Worm (Caenorhabditis elegans) whole organism, L4 larva: ENCODE data around the gene C34D4.4.

Experiments used
- F10B5.3 ChIP-seq: sonication (generic microtip); optimal IDR thresholded peaks from 2 replicates; lab custom pipeline; 2016; ENCODE audit warnings: mild to moderate bottlenecking, missing genetic modification characterization, missing compliant biosample characterization
- F37D6.2 ChIP-seq: sonication (generic microtip); optimal IDR thresholded peaks from 2 replicates; lab custom pipeline; 2016; ENCODE audit warnings: mild to moderate bottlenecking, missing genetic modification characterization, missing compliant biosample characterization
- T20F7.1 ChIP-seq: fragments of 200-800 bp; sonication (Bioruptor generic); optimal IDR thresholded peaks from 2 replicates; lab custom pipeline; 2018; ENCODE audit warnings: mild to moderate bottlenecking, missing genetic modification characterization, missing compliant biosample characterization
- Y105C5A.15 ChIP-seq: fragments of 200-800 bp; sonication (Bioruptor generic); IDR thresholded peaks from 2 replicates; pipeline ENCODE4 v1.3.6; 2022; ENCODE audit warnings: missing genetic modification characterization, missing compliant biosample characterization
- Y48G9A.11 ChIP-seq: fragments of 200-800 bp; sonication (Bioruptor generic); IDR thresholded peaks from 2 replicates; pipeline ENCODE4 v1.3.6; 2022; ENCODE audit warnings: missing genetic modification reagents, missing genetic modification characterization, missing compliant biosample characterization
- ZK546.5 ChIP-seq, 2 experiments: sonication (generic microtip); optimal IDR thresholded peaks; 2 replicates each; lab custom pipeline; 2017; ENCODE audit warnings: missing biosample characterization in 2 of 2, missing genetic modification characterization in 2 of 2
- aha-1 ChIP-seq: fragments of 150-350 bp; peaks from one replicate; lab custom pipeline; 2014; ENCODE audit warnings: missing biosample characterization, missing genetic modification characterization
- ama-1 ChIP-seq: fragments of 150-350 bp; optimal IDR thresholded peaks from 2 replicates; lab custom pipeline; 2014; ENCODE audit warnings: inconsistent platforms, mixed read lengths
- ces-1 ChIP-seq: fragments of 150-350 bp; sonication (generic microtip); optimal IDR thresholded peaks from 4 replicates; lab custom pipeline; 2014; ENCODE audit warnings: missing biosample characterization, missing genetic modification reagents, missing genetic modification characterization
- ctbp-1 ChIP-seq: fragments of 200-800 bp; sonication (Bioruptor generic); IDR thresholded peaks from 2 replicates; pipeline ENCODE4 v1.3.6; 2022; ENCODE audit warnings: missing genetic modification reagents, missing genetic modification characterization, missing compliant biosample characterization
- daf-16 ChIP-seq, 3 experiments: sonication (generic microtip); optimal IDR thresholded peaks; 2 replicates each; lab custom pipeline; 2016 to 2017; ENCODE audit warnings: missing genetic modification characterization in 3 of 3, missing genetic modification reagents in 3 of 3, mild to moderate bottlenecking in 2 of 3, missing compliant biosample characterization in 2 of 3, missing biosample characterization in 1 of 3, moderate library complexity in 1 of 3
- dmd-9 ChIP-seq: fragments of 200-800 bp; sonication (Bioruptor generic); IDR thresholded peaks from 2 replicates; pipeline ENCODE4 v1.3.6; 2022; ENCODE audit warnings: missing genetic modification reagents, missing genetic modification characterization, missing compliant biosample characterization
- dpl-1 ChIP-seq: fragments of 150-350 bp; optimal IDR thresholded peaks from 2 replicates; lab custom pipeline; 2014; ENCODE audit warnings: missing biosample characterization, missing genetic modification reagents, missing genetic modification characterization
- duxl-1 ChIP-seq: sonication (generic microtip); optimal IDR thresholded peaks from 2 replicates; lab custom pipeline; 2016; ENCODE audit warnings: mild to moderate bottlenecking, missing genetic modification characterization, moderate library complexity, missing compliant biosample characterization; ENCODE audit not compliant: poor library complexity
- dve-1 ChIP-seq: sonication (generic microtip); optimal IDR thresholded peaks from 2 replicates; lab custom pipeline; 2017; ENCODE audit warnings: antibody characterized with exemption, mild to moderate bottlenecking, missing genetic modification characterization, missing compliant biosample characterization; ENCODE audit not compliant: insufficient read depth
- hlh-11 ChIP-seq: fragments of 200-800 bp; sonication (Bioruptor generic); optimal IDR thresholded peaks from 2 replicates; lab custom pipeline; 2018; ENCODE audit warnings: mild to moderate bottlenecking, missing genetic modification characterization, missing compliant biosample characterization
- hmg-1.1 ChIP-seq: fragments of 200-800 bp; sonication (Bioruptor generic); IDR thresholded peaks from 2 replicates; pipeline ENCODE4 v1.3.6; 2022; ENCODE audit warnings: missing genetic modification reagents, missing genetic modification characterization, missing compliant biosample characterization
- jun-1 ChIP-seq: fragments of 150-350 bp; optimal IDR thresholded peaks from 2 replicates; lab custom pipeline; 2014; ENCODE audit warnings: missing biosample characterization, missing genetic modification reagents, missing genetic modification characterization
- lin-13 ChIP-seq: fragments of 150-350 bp; optimal IDR thresholded peaks from 2 replicates; lab custom pipeline; 2014; ENCODE audit warnings: missing biosample characterization, missing genetic modification reagents, missing genetic modification characterization
- lin-29 ChIP-seq: fragments of 200-800 bp; sonication (Bioruptor generic); IDR thresholded peaks from 2 replicates; pipeline ENCODE4 v1.3.6; 2022; ENCODE audit warnings: missing genetic modification reagents, missing genetic modification characterization, missing compliant biosample characterization
- lin-38 ChIP-seq: fragments of 200-800 bp; sonication (Bioruptor generic); IDR thresholded peaks from 2 replicates; pipeline ENCODE4 v1.3.6; 2022; ENCODE audit warnings: missing genetic modification reagents, missing genetic modification characterization, missing compliant biosample characterization
- lsy-2 ChIP-seq, 2 experiments: fragments of 150-350 bp in 1 of 2; sonication (generic microtip) in 1 of 2; optimal IDR thresholded peaks; 2 replicates each; lab custom pipeline; 2014 to 2017; ENCODE audit warnings: missing biosample characterization in 2 of 2, missing genetic modification characterization in 2 of 2
- madf-5 ChIP-seq, 2 experiments: fragments of 200-800 bp; sonication (Bioruptor generic); IDR thresholded peaks; 2 replicates each; pipeline ENCODE4 v1.3.6; 2022; ENCODE audit warnings: missing compliant biosample characterization in 2 of 2, missing genetic modification characterization in 2 of 2
- madf-9 ChIP-seq: fragments of 200-800 bp; sonication (Bioruptor generic); conservative IDR thresholded peaks from 2 replicates; pipeline ENCODE4 v1.3.6; 2022; ENCODE audit warnings: missing genetic modification reagents, missing genetic modification characterization, missing compliant biosample characterization
- mes-2 ChIP-seq: sonication (generic microtip); optimal IDR thresholded peaks from 2 replicates; lab custom pipeline; 2016; ENCODE audit warnings: missing genotype, mild to moderate bottlenecking, missing genetic modification characterization, missing compliant biosample characterization; ENCODE audit not compliant: poor library complexity, severe bottlenecking
- nhr-10 ChIP-seq: fragments of 150-350 bp; optimal IDR thresholded peaks from 2 replicates; lab custom pipeline; 2014; ENCODE audit warnings: missing biosample characterization, missing genetic modification characterization
- nhr-102 ChIP-seq: sonication (generic microtip); optimal IDR thresholded peaks from 2 replicates; lab custom pipeline; 2016; ENCODE audit warnings: mild to moderate bottlenecking, missing genetic modification characterization, moderate library complexity, missing compliant biosample characterization
- nhr-11 ChIP-seq: fragments of 150-350 bp; optimal IDR thresholded peaks from 2 replicates; lab custom pipeline; 2014; ENCODE audit warnings: missing biosample characterization, missing genetic modification characterization
- nhr-28 ChIP-seq: fragments of 150-350 bp; optimal IDR thresholded peaks from 2 replicates; lab custom pipeline; 2014; ENCODE audit warnings: missing biosample characterization, missing genetic modification characterization
- nhr-48 ChIP-seq: sonication (generic microtip); optimal IDR thresholded peaks from 2 replicates; lab custom pipeline; 2016; ENCODE audit warnings: mild to moderate bottlenecking, missing genetic modification characterization, missing compliant biosample characterization
- nhr-6 ChIP-seq: fragments of 150-350 bp; optimal IDR thresholded peaks from 2 replicates; lab custom pipeline; 2014; ENCODE audit warnings: missing biosample characterization, missing genetic modification characterization
- nhr-77 ChIP-seq: fragments of 150-350 bp; optimal IDR thresholded peaks from 2 replicates; lab custom pipeline; 2014; ENCODE audit warnings: missing biosample characterization, missing genetic modification characterization
- rbr-2 ChIP-seq: sonication (generic microtip); optimal IDR thresholded peaks from 2 replicates; lab custom pipeline; 2016; ENCODE audit warnings: missing genotype, missing genetic modification characterization, missing compliant biosample characterization
- sdz-12 ChIP-seq: fragments of 200-800 bp; sonication (Bioruptor generic); optimal IDR thresholded peaks from 2 replicates; lab custom pipeline; 2018; ENCODE audit warnings: mild to moderate bottlenecking, missing genetic modification characterization, missing compliant biosample characterization
- snpc-1.2 ChIP-seq: fragments of 200-800 bp; sonication (Bioruptor generic); IDR thresholded peaks from 2 replicates; pipeline ENCODE4 v1.3.6; 2022; ENCODE audit warnings: missing genetic modification reagents, missing genetic modification characterization, missing compliant biosample characterization
- spr-1 ChIP-seq: sonication (generic microtip); optimal IDR thresholded peaks from 2 replicates; lab custom pipeline; 2016; ENCODE audit warnings: mild to moderate bottlenecking, missing genetic modification characterization, missing compliant biosample characterization
- tag-97 ChIP-seq: fragments of 200-800 bp; sonication (Bioruptor generic); IDR thresholded peaks from 2 replicates; pipeline ENCODE4 v1.3.6; 2022; ENCODE audit warnings: missing genetic modification characterization, missing compliant biosample characterization
- unc-39 ChIP-seq: sonication (generic microtip); optimal IDR thresholded peaks from 2 replicates; lab custom pipeline; 2017; ENCODE audit warnings: missing biosample characterization, missing genetic modification characterization
- unc-62 ChIP-seq, 3 experiments: fragments of 150-350 bp in 1 of 3; sonication (generic microtip); optimal IDR thresholded peaks in 2 of 3; peaks in 1 of 3; 1 replicate in 1 of 3; 2 replicates in 2 of 3; lab custom pipeline; 2014 to 2017; ENCODE audit warnings: missing biosample characterization in 3 of 3, missing genetic modification characterization in 3 of 3, missing genetic modification reagents in 3 of 3, missing genotype in 1 of 3
- zag-1 ChIP-seq: fragments of 150-350 bp; optimal IDR thresholded peaks from 2 replicates; lab custom pipeline; 2014; ENCODE audit warnings: missing biosample characterization, missing genetic modification characterization

C34D4.4 gene

ce11 chrIV:7099377-7099776 lies 49.8 kb upstream of the C34D4.4 start (continued):
- TF ChIP-seq dve-1 = no peak
- peak; percentile 31; the same call in 1 of the 2 replicates for TF ChIP-seq hmg-1.1
- peak; percentile 55 for TF ChIP-seq mes-2
- TF ChIP-seq F10B5.3 (tag; lab: Kevin White, UChicago) = no peak
- peak; percentile 73 for TF ChIP-seq hlh-11
- no peak for TF ChIP-seq tag-97
- peak; percentile 37 for TF ChIP-seq nhr-11 (tag; lab: Kevin White, UChicago)
- TF ChIP-seq unc-62 (GFP tag; optimal IDR thresholded peaks at IDR 0.05 in 1 of 2; lab: Kevin White, UChicago) = peak in 1 of 2 experiments; percentile 38
- TF ChIP-seq unc-62 (tag; optimal IDR thresholded peaks at IDR 0.05; lab: Kevin White, UChicago) = no peak
- no peak for TF ChIP-seq ces-1 (GFP tag; lab: Kevin White, UChicago)
- peak in 1 of 2 experiments; percentile 90 for TF ChIP-seq daf-16 (GFP tag; optimal IDR thresholded peaks at IDR 0.05; lab: Kevin White, UChicago)
- peak; percentile 58 for TF ChIP-seq daf-16 (tag; optimal IDR thresholded peaks at IDR 0.05; lab: Kevin White, UChicago)

DNA sequence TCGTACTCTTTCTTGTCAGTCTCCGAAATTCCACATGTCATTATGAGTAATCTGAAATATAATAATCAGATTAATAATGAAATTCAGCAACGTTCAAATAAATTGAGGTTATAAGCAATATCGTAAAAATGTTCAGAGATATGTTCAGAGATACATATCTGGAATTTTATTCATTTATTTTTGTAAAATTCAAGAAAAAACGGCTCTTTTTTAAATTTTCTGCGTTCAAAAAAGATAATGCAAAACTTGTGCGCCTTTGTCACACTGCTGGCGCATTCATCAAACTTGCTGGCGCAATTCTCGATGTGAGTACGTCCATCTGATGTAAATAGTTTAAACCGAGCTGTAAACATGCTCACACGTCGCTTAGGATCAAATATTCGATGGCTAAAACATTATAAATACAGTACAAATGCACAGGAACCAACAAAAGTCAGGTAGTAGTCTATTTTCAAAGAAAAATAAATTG lies 45.9 kb upstream of the C34D4.4 start, which contains the start of the genes rde-8 and ZC477.3:
rde-8 (minus strand) TSS at position 51 of the 469 bp plus-strand sequence.
ZC477.3 (plus strand) TSS at position 282 of the 469 bp plus-strand sequence.
- TF ChIP-seq nhr-48 (tag; lab: Kevin White, UChicago) (peak; percentile 38), ama-1 (lab: Kevin White, UChicago) (peak; percentile 10), aha-1 (tag; lab: Kevin White, UChicago) (peak; percentile 87), dmd-9 (GFP tag; lab: Robert Waterston, UW) (no peak), nhr-6 (tag; lab: Kevin White, UChicago) (peak; percentile 24), hlh-11 (no peak), madf-9 (GFP tag; lab: Robert Waterston, UW) (no peak), ctbp-1 (no peak), snpc-1.2 (GFP tag; lab: Robert Waterston, UW) (0 out of 2 replicates have a peak, but pooled peaks have one; percentile 52), dve-1 (peak; percentile 68), spr-1 (tag; lab: Kevin White, UChicago) (no peak), unc-39 (tag; lab: Kevin White, UChicago) (no peak), ZK546.5 (tag; optimal IDR thresholded peaks at IDR 0.05; lab: Kevin White, UChicago) (no peak), dpl-1 (GFP tag; lab: Kevin White, UChicago) (peak; percentile 75), unc-62 (GFP tag; optimal IDR thresholded peaks at IDR 0.05 in 1 of 2; lab: Kevin White, UChicago) (peak in 1 of 2 experiments; percentile 64), unc-62 (tag; optimal IDR thresholded peaks at IDR 0.05; lab: Kevin White, UChicago) (no peak), Y48G9A.11 (GFP tag; lab: Robert Waterston, UW) (no peak), lin-29 (GFP tag; lab: Robert Waterston, UW) (no peak), zag-1 (no peak), jun-1 (tag; lab: Kevin White, UChicago) (peak; percentile 28), madf-5 (GFP tag; IDR thresholded peaks at IDR 0.05; lab: Robert Waterston, UW) (no peak), Y105C5A.15 (GFP tag; lab: Robert Waterston, UW) (no peak), nhr-102 (peak; percentile 42), T20F7.1 (GFP tag; lab: Kevin White, UChicago) (peak; percentile 54), nhr-28 (tag; lab: Kevin White, UChicago) (peak; percentile 18), sdz-12 (GFP tag; lab: Kevin White, UChicago) (no peak), lsy-2 (tag; optimal IDR thresholded peaks at IDR 0.05; lab: Kevin White, UChicago) (peak in 1 of 2 experiments; percentile 88), nhr-11 (tag; lab: Kevin White, UChicago) (peak; percentile 3), daf-16 (GFP tag; optimal IDR thresholded peaks at IDR 0.05; lab: Kevin White, UChicago) (peak in 1 of 2 experiments; percentile 67), daf-16 (tag; optimal IDR thresholded peaks at IDR 0.05; lab: Kevin White, UChicago) (peak; percentile 68), nhr-10 (tag; lab: Kevin White, UChicago) (no peak), rbr-2 (tag; lab: Kevin White, UChicago) (peak; percentile 59), lin-38 (GFP tag; lab: Robert Waterston, UW) (peak; percentile 79), mes-2 (peak; percentile 81), F37D6.2 (tag; lab: Kevin White, UChicago) (peak; percentile 23), lin-13 (GFP tag; lab: Kevin White, UChicago) (peak; percentile 4), hmg-1.1 (0 out of 2 replicates have a peak, but pooled peaks have one; percentile 60), duxl-1 (no peak), nhr-77 (tag; lab: Kevin White, UChicago) (no peak)
